Fruit fly (Drosophila melanogaster) whole organism, embryonic: ENCODE data around the gene miple1.

ENCODE experiments used
- ATbp ChIP-seq: fragments of 200-800 bp; sonication (Bioruptor generic); optimal IDR thresholded peaks from 2 replicates; lab custom pipeline; 2017; ENCODE audit warnings: missing biosample characterization, mild to moderate bottlenecking, missing genetic modification characterization, missing genetic modification reagents
- Antp ChIP-seq: fragments of 200-800 bp; sonication (Bioruptor generic); optimal IDR thresholded peaks from 3 replicates; lab custom pipeline; 2016; ENCODE audit warnings: missing biosample characterization, missing genetic modification characterization
- Bgb ChIP-seq: fragments of 200-800 bp; sonication (Bioruptor generic); IDR thresholded peaks from 2 replicates; pipeline ENCODE4 v1.3.6; 2022; ENCODE audit warnings: missing biosample characterization, missing genetic modification characterization; ENCODE audit not compliant: partially characterized antibody
- CG12071 ChIP-seq: fragments of 200-800 bp; sonication (Bioruptor generic); optimal IDR thresholded peaks from 3 replicates; lab custom pipeline; 2018; ENCODE audit warnings: missing biosample characterization, mild to moderate bottlenecking, missing genetic modification characterization
- CG14710 ChIP-seq: fragments of 200-800 bp; sonication (Bioruptor generic); optimal IDR thresholded peaks from 3 replicates; lab custom pipeline; 2019; ENCODE audit warnings: missing biosample characterization, mild to moderate bottlenecking, missing genetic modification characterization, moderate library complexity
- CG15011 ChIP-seq: fragments of 200-800 bp; sonication (Bioruptor generic); optimal IDR thresholded peaks from 3 replicates; lab custom pipeline; 2018; ENCODE audit warnings: missing biosample characterization, mild to moderate bottlenecking, missing genetic modification characterization
- CG17568 ChIP-seq: fragments of 200-800 bp; sonication (Bioruptor generic); optimal IDR thresholded peaks from 2 replicates; lab custom pipeline; 2018; ENCODE audit warnings: missing biosample characterization, mild to moderate bottlenecking, missing genetic modification characterization, moderate library complexity
- CG17612 ChIP-seq: fragments of 200-800 bp; sonication (Bioruptor generic); IDR thresholded peaks from 2 replicates; pipeline ENCODE4 v1.3.6; 2022; ENCODE audit warnings: missing biosample characterization, missing genetic modification characterization
- CG1832 ChIP-seq: fragments of 200-800 bp; sonication (Bioruptor generic); optimal IDR thresholded peaks from 2 replicates; lab custom pipeline; 2017; ENCODE audit warnings: missing biosample characterization, mild to moderate bottlenecking, missing genetic modification characterization, inconsistent platforms
- CG2202 ChIP-seq: fragments of 200-800 bp; sonication (Bioruptor generic); optimal IDR thresholded peaks from 2 replicates; lab custom pipeline; 2018; ENCODE audit warnings: missing biosample characterization, mild to moderate bottlenecking, missing genetic modification characterization
- CG30431 ChIP-seq: fragments of 200-800 bp; sonication (Bioruptor generic); optimal IDR thresholded peaks from 2 replicates; lab custom pipeline; 2017; ENCODE audit warnings: missing biosample characterization, missing genetic modification characterization
- CG33557 ChIP-seq: fragments of 200-800 bp; sonication (Bioruptor generic); optimal IDR thresholded peaks from 2 replicates; lab custom pipeline; 2019; ENCODE audit warnings: missing biosample characterization, mild to moderate bottlenecking, missing genetic modification characterization, moderate library complexity
- CG34224 ChIP-seq: fragments of 200-800 bp; sonication (Bioruptor generic); IDR thresholded peaks from 3 replicates; pipeline ENCODE4 v1.3.6; 2022; ENCODE audit warnings: missing biosample characterization, missing genetic modification characterization; ENCODE audit not compliant: partially characterized antibody
- CG6254 ChIP-seq: fragments of 200-800 bp; sonication (Bioruptor generic); optimal IDR thresholded peaks from 3 replicates; lab custom pipeline; 2017; ENCODE audit warnings: mild to moderate bottlenecking, missing biosample characterization, missing genetic modification reagents, missing genetic modification characterization
- CG7357 ChIP-seq: fragments of 200-800 bp; sonication (Bioruptor generic); IDR thresholded peaks from 3 replicates; pipeline ENCODE4 v1.3.6; 2022; ENCODE audit warnings: missing biosample characterization, missing genetic modification characterization
- CG7372 ChIP-seq: fragments of 200-800 bp; sonication (Bioruptor generic); IDR thresholded peaks from 2 replicates; pipeline ENCODE4 v1.3.6; 2022; ENCODE audit warnings: missing biosample characterization, missing genetic modification characterization
- CG7839 ChIP-seq: fragments of 200-800 bp; sonication (Bioruptor generic); optimal IDR thresholded peaks from 3 replicates; lab custom pipeline; 2018; ENCODE audit warnings: missing biosample characterization, mild to moderate bottlenecking, missing genetic modification characterization, moderate library complexity
- CG7963 ChIP-seq: fragments of 200-800 bp; sonication (Bioruptor generic); IDR thresholded peaks from 3 replicates; pipeline ENCODE4 v1.3.6; 2022; ENCODE audit warnings: missing biosample characterization, missing genetic modification characterization; ENCODE audit not compliant: partially characterized antibody
- CG8388 ChIP-seq: fragments of 200-800 bp; sonication (Bioruptor generic); optimal IDR thresholded peaks from 2 replicates; lab custom pipeline; 2019; ENCODE audit warnings: missing biosample characterization, mild to moderate bottlenecking, missing genetic modification characterization, moderate library complexity
- CG9932 ChIP-seq: fragments of 200-800 bp; sonication (Bioruptor generic); IDR thresholded peaks from 2 replicates; pipeline ENCODE4 v1.3.6; 2022; ENCODE audit warnings: missing biosample characterization, missing genetic modification characterization
- Dfd ChIP-seq, 2 experiments: fragments of >200 bp; optimal IDR thresholded peaks; 2 replicates each; lab custom pipeline; 2017; ENCODE audit warnings: missing biosample characterization in 2 of 2, missing genetic modification characterization in 2 of 2
- Doc2 ChIP-seq: fragments of 200-800 bp; sonication (Bioruptor generic); IDR thresholded peaks from 2 replicates; pipeline ENCODE4 v1.3.6; 2022; ENCODE audit warnings: missing biosample characterization, missing genetic modification characterization
- HLH4C ChIP-seq: fragments of 200-800 bp; sonication (Bioruptor generic); IDR thresholded peaks from 3 replicates; pipeline ENCODE4 v1.3.6; 2022; ENCODE audit warnings: missing biosample characterization, missing genetic modification characterization; ENCODE audit not compliant: partially characterized antibody
- Hr51 ChIP-seq, 2 experiments: fragments of 200-800 bp; sonication (Bioruptor generic); optimal IDR thresholded peaks; 2 replicates in 1 of 2; 3 replicates in 1 of 2; lab custom pipeline; 2016 to 2018; ENCODE audit warnings: missing biosample characterization in 2 of 2, missing genetic modification characterization in 2 of 2, mild to moderate bottlenecking in 1 of 2, moderate library complexity in 1 of 2
- Nf-YA ChIP-seq: fragments of 200-800 bp; sonication (Bioruptor generic); IDR thresholded peaks from 2 replicates; pipeline ENCODE4 v1.3.6; 2022; ENCODE audit warnings: missing biosample characterization, missing genetic modification characterization
- Side ChIP-seq: fragments of 200-800 bp; sonication (Bioruptor generic); optimal IDR thresholded peaks from 2 replicates; lab custom pipeline; 2016; ENCODE audit warnings: missing biosample characterization, missing genetic modification characterization
- Sox102F ChIP-seq: fragments of 200-800 bp; sonication (Bioruptor generic); optimal IDR thresholded peaks from 2 replicates; lab custom pipeline; 2018; ENCODE audit warnings: missing biosample characterization, mild to moderate bottlenecking, missing genetic modification characterization, moderate library complexity
- al ChIP-seq: fragments of 200-800 bp; sonication (Bioruptor generic); IDR thresholded peaks from 2 replicates; pipeline ENCODE4 v1.3.6; 2022; ENCODE audit warnings: missing biosample characterization, missing genetic modification characterization
- amos ChIP-seq: fragments of 200-800 bp; sonication (Bioruptor generic); IDR thresholded peaks from 2 replicates; pipeline ENCODE4 v1.3.6; 2022; ENCODE audit warnings: missing biosample characterization, missing genetic modification characterization; ENCODE audit not compliant: partially characterized antibody
- bowl ChIP-seq: fragments of 200-800 bp; sonication (Bioruptor generic); IDR thresholded peaks from 2 replicates; pipeline ENCODE4 v1.3.6; 2022; ENCODE audit warnings: missing biosample characterization, missing genetic modification characterization
- disco-r ChIP-seq: fragments of 200-800 bp; sonication (Bioruptor generic); optimal IDR thresholded peaks from 2 replicates; lab custom pipeline; 2016; ENCODE audit warnings: missing biosample characterization, missing genetic modification characterization
- dysf ChIP-seq: fragments of 200-800 bp; sonication (Bioruptor generic); IDR thresholded peaks from 3 replicates; pipeline ENCODE4 v1.3.6; 2022; ENCODE audit warnings: missing biosample characterization, missing genetic modification characterization
- ewg ChIP-seq: fragments of 200-800 bp; sonication (Bioruptor generic); optimal IDR thresholded peaks from 3 replicates; lab custom pipeline; 2017; ENCODE audit warnings: mild to moderate bottlenecking, missing biosample characterization, missing genetic modification reagents, missing genetic modification characterization
- ftz-f1 ChIP-seq: fragments of 200-800 bp; sonication (Bioruptor generic); optimal IDR thresholded peaks from 2 replicates; lab custom pipeline; 2016; ENCODE audit warnings: missing biosample characterization, missing genetic modification characterization
- gfzf ChIP-seq: fragments of 200-800 bp; sonication (Bioruptor generic); optimal IDR thresholded peaks from 2 replicates; lab custom pipeline; 2016; ENCODE audit warnings: missing biosample characterization, mild to moderate bottlenecking, missing genetic modification characterization, moderate library complexity
- kni ChIP-seq: fragments of 200-800 bp; sonication (Bioruptor generic); optimal IDR thresholded peaks from 3 replicates; lab custom pipeline; 2017; ENCODE audit warnings: mild to moderate bottlenecking, missing biosample characterization, missing genetic modification reagents, missing genetic modification characterization
- mld ChIP-seq: fragments of 200-800 bp; sonication (Bioruptor generic); IDR thresholded peaks from 3 replicates; pipeline ENCODE4 v1.3.6; 2022; ENCODE audit warnings: missing biosample characterization, missing genetic modification characterization; ENCODE audit not compliant: partially characterized antibody
- nau ChIP-seq: fragments of 200-800 bp; sonication (Bioruptor generic); optimal IDR thresholded peaks from 3 replicates; lab custom pipeline; 2017; ENCODE audit warnings: missing biosample characterization, mild to moderate bottlenecking, missing genetic modification characterization, missing genetic modification reagents
- nerfin-1 ChIP-seq: fragments of 200-800 bp; sonication (Bioruptor generic); optimal IDR thresholded peaks from 3 replicates; lab custom pipeline; 2019; ENCODE audit warnings: missing biosample characterization, mild to moderate bottlenecking, missing genetic modification characterization, moderate library complexity
- org-1 ChIP-seq: fragments of 200-800 bp; sonication (Bioruptor generic); optimal IDR thresholded peaks from 2 replicates; lab custom pipeline; 2017; ENCODE audit warnings: missing biosample characterization, missing genetic modification characterization
- peb ChIP-seq: fragments of 200-800 bp; sonication (Bioruptor generic); IDR thresholded peaks from 2 replicates; pipeline ENCODE4 v1.3.6; 2022; ENCODE audit warnings: missing biosample characterization, missing genetic modification characterization
- run ChIP-seq: fragments of 200-800 bp; sonication (Bioruptor generic); optimal IDR thresholded peaks from 3 replicates; lab custom pipeline; 2018; ENCODE audit warnings: missing biosample characterization, mild to moderate bottlenecking, missing genetic modification characterization
- sd ChIP-seq: fragments of 200-800 bp; sonication (Bioruptor generic); optimal IDR thresholded peaks from 3 replicates; lab custom pipeline; 2018; ENCODE audit warnings: missing biosample characterization, mild to moderate bottlenecking, missing genetic modification characterization, moderate library complexity
- sens-2 ChIP-seq: fragments of 200-800 bp; sonication (Bioruptor generic); IDR thresholded peaks from 2 replicates; pipeline ENCODE4 v1.3.6; 2022; ENCODE audit warnings: missing biosample characterization, missing genetic modification characterization
- shn ChIP-seq: fragments of 200-800 bp; sonication (Bioruptor generic); optimal IDR thresholded peaks from 3 replicates; lab custom pipeline; 2016; ENCODE audit warnings: missing biosample characterization, missing genetic modification characterization
- stc ChIP-seq: fragments of 200-800 bp; sonication (Bioruptor generic); IDR thresholded peaks from 2 replicates; pipeline ENCODE4 v1.3.6; 2022; ENCODE audit warnings: missing biosample characterization, missing genetic modification characterization
- tna ChIP-seq: fragments of 200-800 bp; sonication (Bioruptor generic); IDR thresholded peaks from 2 replicates; pipeline ENCODE4 v1.3.6; 2022; ENCODE audit warnings: missing biosample characterization, missing genetic modification characterization; ENCODE audit not compliant: partially characterized antibody
- tx ChIP-seq: fragments of 200-800 bp; sonication (Bioruptor generic); optimal IDR thresholded peaks from 2 replicates; lab custom pipeline; 2016; ENCODE audit warnings: missing biosample characterization, missing genetic modification characterization

Gene miple1

dm6 chr3L:319145-320009 lies 52.3 kb downstream of the miple1 start, which contains the start of gene fwd:
fwd (minus strand) TSS chr3L:319884.
- TF ChIP-seq CG7963 (GFP tag; lab: Robert Waterston, UW) (no peak), Antp (no peak), tx (GFP tag; lab: Kevin White, UChicago) (no peak), sens-2 (GFP tag; lab: Robert Waterston, UW) (no peak), Nf-YA (GFP tag; lab: Robert Waterston, UW) (no peak), CG12071 (GFP tag; lab: Kevin White, UChicago) (no peak), sd (peak; percentile 16), CG8388 (GFP tag; lab: Kevin White, UChicago) (no peak), CG1832 (GFP tag; lab: Kevin White, UChicago) (no peak), ATbp (no peak), CG7357 (GFP tag; lab: Robert Waterston, UW) (no peak), stc (GFP tag; lab: Robert Waterston, UW) (no peak), ftz-f1 (GFP tag; lab: Kevin White, UChicago) (peak; percentile 56), Hr51 (GFP tag; optimal IDR thresholded peaks at IDR 0.05; lab: Kevin White, UChicago) (peak in 1 of 2 experiments; percentile 54), HLH4C (GFP tag; lab: Robert Waterston, UW) (peak; percentile 26; the same call in 1 of the 3 replicates), Sox102F (GFP tag; lab: Kevin White, UChicago) (no peak), bowl (GFP tag; lab: Robert Waterston, UW) (no peak), peb (GFP tag; lab: Robert Waterston, UW) (no peak), kni (GFP tag; lab: Kevin White, UChicago) (peak; percentile 34), amos (GFP tag; lab: Robert Waterston, UW) (peak; percentile 58), org-1 (GFP tag; lab: Kevin White, UChicago) (no peak), gfzf (GFP tag; lab: Kevin White, UChicago) (peak; percentile 99), CG33557 (GFP tag; lab: Kevin White, UChicago) (peak; percentile 54), run (tag; lab: Kevin White, UChicago) (peak; percentile 13), Bgb (GFP tag; lab: Robert Waterston, UW) (peak; percentile 41; the same call in 1 of the 2 replicates), dysf (GFP tag; lab: Robert Waterston, UW) (no peak), CG15011 (GFP tag; lab: Kevin White, UChicago) (no peak), al (GFP tag; lab: Robert Waterston, UW) (no peak), disco-r (no peak), ewg (GFP tag; lab: Kevin White, UChicago) (peak; percentile 59), tna (GFP tag; lab: Robert Waterston, UW) (no peak), CG2202 (tag; lab: Kevin White, UChicago) (no peak), CG17568 (no peak), Dfd (GFP tag; optimal IDR thresholded peaks at IDR 0.05; lab: Kevin White, UChicago) (no peak), nau (peak; percentile 63), CG7839 (peak; percentile 40), CG30431 (no peak), CG9932 (GFP tag; lab: Robert Waterston, UW) (peak; percentile 38; the same call in 1 of the 2 replicates), Side (GFP tag; lab: Kevin White, UChicago) (peak; percentile 8), shn (GFP tag; lab: Kevin White, UChicago) (peak; percentile 24), Doc2 (GFP tag; lab: Robert Waterston, UW) (no peak), CG17612 (GFP tag; lab: Robert Waterston, UW) (no peak), CG7372 (GFP tag; lab: Robert Waterston, UW) (no peak), CG6254 (GFP tag; lab: Kevin White, UChicago) (no peak), mld (GFP tag; lab: Robert Waterston, UW) (no peak), CG14710 (peak; percentile 91), CG34224 (GFP tag; lab: Robert Waterston, UW) (no peak), nerfin-1 (tag; lab: Kevin White, UChicago) (peak; percentile 38)
